Fruit fly (Drosophila melanogaster) whole organism: Measurements from ENCODE around the gene ND-B16.6.
A peak's percentile ranks its signal among the peaks of the same experiment; 100 is the strongest.

Source experiments
- CG8478 ChIP-seq: fragments of >200 bp; optimal IDR thresholded peaks from 2 replicates; lab custom pipeline; 2018; ENCODE audit warnings: inconsistent platforms
- Dll ChIP-seq: fragments of >200 bp; optimal IDR thresholded peaks from 2 replicates; lab custom pipeline; 2017
- EcR ChIP-seq, 2 experiments: fragments of >200 bp; optimal IDR thresholded peaks; 2 replicates each; lab custom pipeline; 2017; ENCODE audit warnings: missing biosample characterization in 2 of 2, missing genetic modification characterization in 2 of 2, missing genetic modification reagents in 2 of 2
- pan ChIP-seq: fragments of >200 bp; optimal IDR thresholded peaks from 2 replicates; lab custom pipeline; 2017
- psq ChIP-seq: fragments of >200 bp; optimal IDR thresholded peaks from 2 replicates; lab custom pipeline; 2017
- usp ChIP-seq: fragments of >200 bp; optimal IDR thresholded peaks from 2 replicates; lab custom pipeline; 2017; ENCODE audit warnings: missing biosample characterization, missing genetic modification characterization, mixed read lengths

The ND-B16.6 gene

DNA sequence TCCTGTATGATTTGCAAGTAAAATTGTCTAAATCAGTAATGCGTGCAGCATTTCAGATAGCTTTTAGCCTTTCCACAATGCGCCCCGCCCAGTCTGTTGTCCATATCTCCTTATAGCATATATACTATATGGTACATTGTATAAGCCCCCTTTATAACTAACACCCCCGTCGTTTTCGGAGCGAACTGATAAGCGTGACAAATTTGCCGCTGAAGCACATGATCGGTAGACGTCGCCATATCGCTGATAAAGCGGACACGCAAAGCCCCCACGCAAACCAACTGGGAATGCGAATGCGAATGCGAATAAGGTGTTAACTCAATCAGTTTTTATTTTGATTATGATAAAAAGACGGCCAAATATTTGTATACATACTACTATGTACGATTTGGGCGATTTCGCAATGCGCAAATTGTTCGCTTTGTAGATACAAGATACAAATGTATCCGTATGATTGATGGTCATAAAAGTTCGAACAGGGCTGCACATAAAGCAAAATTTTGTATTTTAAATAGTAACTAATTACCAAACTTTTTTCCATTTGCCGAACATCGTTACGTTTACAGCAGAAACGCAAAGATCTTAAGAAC is 5.0 kb upstream of the ND-B16.6 start:
- TF ChIP-seq pan (lab: Kevin White, UChicago) (no peak), CG8478 (lab: Kevin White, UChicago) (no peak), Dll (no peak), usp (GFP tag; lab: Kevin White, UChicago) (no peak), EcR (GFP tag; optimal IDR thresholded peaks at IDR 0.05; lab: Kevin White, UChicago) (no peak), psq (lab: Kevin White, UChicago) (no peak)

- TF ChIP-seq EcR (GFP tag; optimal IDR thresholded peaks at IDR 0.05; lab: Kevin White, UChicago) (no peak), pan (lab: Kevin White, UChicago) (no peak), usp (GFP tag; lab: Kevin White, UChicago) (no peak), Dll (no peak), psq (lab: Kevin White, UChicago) (no peak), CG8478 (lab: Kevin White, UChicago) (no peak)
These were observed 4.0 kb upstream of the ND-B16.6 start for dm6 chrX:6354163-6354562.

- TF ChIP-seq CG8478 (lab: Kevin White, UChicago) = no peak
- no peak for TF ChIP-seq usp (GFP tag; lab: Kevin White, UChicago)
- no peak for TF ChIP-seq Dll
- no peak for TF ChIP-seq pan (lab: Kevin White, UChicago)
- no peak for TF ChIP-seq EcR (GFP tag; optimal IDR thresholded peaks at IDR 0.05; lab: Kevin White, UChicago)
- TF ChIP-seq psq (lab: Kevin White, UChicago) = no peak
These were observed 3.4 kb upstream of the ND-B16.6 start for dm6 chrX:6353613-6353986.

DNA sequence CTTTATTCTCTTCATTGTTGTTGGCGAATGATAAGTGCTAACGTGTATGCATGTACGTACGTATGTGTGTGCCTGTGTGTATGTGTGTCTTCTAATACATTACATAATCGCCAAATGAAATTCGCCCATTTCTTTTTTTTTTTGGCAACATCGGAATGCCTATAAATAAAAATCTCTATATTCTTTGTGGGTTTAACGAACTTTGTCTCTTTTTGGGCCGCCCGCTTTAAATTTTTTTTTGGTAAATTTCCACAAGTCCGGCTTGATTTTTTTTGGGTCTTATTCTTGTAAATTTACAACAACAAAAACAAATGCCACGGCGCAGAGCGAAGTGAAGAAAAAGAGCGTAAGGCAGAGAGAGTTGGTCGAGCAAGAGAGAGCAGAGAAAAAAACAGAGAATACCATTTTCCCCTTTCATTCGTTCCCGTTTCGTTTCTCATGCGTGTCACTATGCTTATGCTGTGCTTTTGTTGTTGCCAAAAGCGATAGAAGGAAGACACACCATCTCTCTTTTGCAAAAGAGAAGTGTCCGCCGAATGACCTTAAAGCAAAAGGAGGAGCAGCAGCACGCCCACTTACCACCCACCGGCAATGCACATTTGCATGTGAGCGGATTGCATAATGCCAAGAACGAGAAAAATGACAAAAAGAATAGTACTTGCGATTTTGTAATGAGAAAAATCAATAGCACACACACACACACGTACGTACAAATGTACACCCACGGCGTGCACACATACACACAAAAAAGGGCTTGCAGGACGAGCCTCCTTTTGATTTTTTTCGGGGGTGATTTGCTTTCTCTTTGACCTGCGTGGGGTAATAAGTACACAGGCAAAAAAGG is 2.8 kb upstream of the ND-B16.6 start:
- TF ChIP-seq usp (GFP tag; lab: Kevin White, UChicago) (no peak), CG8478 (lab: Kevin White, UChicago) (no peak), Dll (no peak), pan (lab: Kevin White, UChicago) (no peak), psq (lab: Kevin White, UChicago) (no peak), EcR (GFP tag; optimal IDR thresholded peaks at IDR 0.05; lab: Kevin White, UChicago) (no peak)

DNA sequence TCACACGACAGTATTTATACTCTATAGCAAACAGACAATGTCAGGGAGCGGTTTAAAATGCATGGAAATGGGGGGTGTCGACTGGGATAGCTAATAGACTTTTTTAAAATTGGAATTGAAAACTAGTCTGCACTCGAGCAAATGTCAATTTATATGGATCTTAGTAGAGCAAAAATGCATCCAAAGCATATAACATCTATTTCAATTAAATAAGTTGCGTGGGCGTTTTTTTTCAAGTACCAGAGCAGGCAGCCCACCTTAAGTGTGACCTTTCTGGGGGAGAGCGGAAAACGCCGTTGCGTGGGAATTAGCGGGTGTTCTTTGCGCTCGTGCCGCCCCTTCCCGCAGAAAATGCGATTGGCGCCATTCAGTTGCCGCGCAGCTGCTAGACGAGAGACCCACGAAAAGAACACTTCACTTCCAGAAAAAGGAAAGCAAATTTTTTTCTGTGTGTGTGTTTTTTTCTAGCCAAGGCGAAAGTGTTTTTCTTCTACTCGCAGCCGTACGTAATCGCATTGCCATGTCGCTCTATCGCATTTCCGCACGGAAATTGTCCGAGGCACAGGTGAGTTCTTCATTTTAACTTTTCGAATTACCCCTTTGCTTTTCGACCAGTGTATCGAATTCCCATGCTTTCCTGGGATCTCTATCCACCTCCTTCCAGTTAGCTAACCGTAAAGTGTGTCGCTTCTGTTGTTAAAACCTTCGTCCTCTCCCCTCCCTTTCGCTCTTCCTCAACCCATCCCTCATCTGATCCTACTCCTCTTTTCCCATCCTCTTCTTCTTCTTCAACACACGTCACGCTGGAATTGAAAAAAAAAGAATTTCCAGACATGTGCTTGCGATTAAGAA is 1.9 kb upstream of the ND-B16.6 start:
- no peak for TF ChIP-seq usp (GFP tag; lab: Kevin White, UChicago)
- no peak for TF ChIP-seq pan (lab: Kevin White, UChicago)
- TF ChIP-seq psq (lab: Kevin White, UChicago) = no peak
- no peak for TF ChIP-seq EcR (GFP tag; optimal IDR thresholded peaks at IDR 0.05; lab: Kevin White, UChicago)
- no peak for TF ChIP-seq Dll
- TF ChIP-seq CG8478 (lab: Kevin White, UChicago) = no peak

dm6 chrX:6349231-6349630 is 970 bp downstream of the ND-B16.6 start:
- no peak for TF ChIP-seq pan (lab: Kevin White, UChicago)

DNA sequence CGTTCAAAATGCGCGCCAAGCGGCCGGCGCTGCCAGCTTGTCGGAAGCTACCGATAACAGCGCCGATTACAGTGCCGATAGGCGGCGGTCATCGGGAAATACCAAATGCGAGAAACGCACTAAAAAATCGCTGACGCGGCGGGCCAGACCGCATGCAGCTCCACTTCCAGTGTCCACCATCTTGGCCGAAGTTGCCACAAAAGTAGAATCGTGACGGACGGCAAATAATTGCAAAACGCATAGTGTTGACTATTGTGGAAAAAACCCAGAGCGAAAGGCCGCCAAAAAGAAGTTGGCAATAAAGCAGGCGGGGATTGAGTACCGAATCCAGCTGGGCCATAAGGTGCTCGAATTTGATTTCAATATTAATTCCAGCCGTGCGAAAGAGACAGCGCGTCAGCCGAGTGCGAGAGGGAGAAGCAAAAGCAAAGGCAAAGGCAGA is 3.3 kb downstream of the ND-B16.6 start, which contains the start of gene CG3847:
TSS of gene CG3847 (plus strand) at position 178 of the 442 bp plus-strand sequence.
- no peak for TF ChIP-seq pan (lab: Kevin White, UChicago)
- no peak for TF ChIP-seq psq (lab: Kevin White, UChicago)
- TF ChIP-seq Dll = no peak
- no peak for TF ChIP-seq usp (GFP tag; lab: Kevin White, UChicago)
- no peak for TF ChIP-seq EcR (GFP tag; optimal IDR thresholded peaks at IDR 0.05; lab: Kevin White, UChicago)
- TF ChIP-seq CG8478 (lab: Kevin White, UChicago) = no peak

dm6 chrX:6346153-6346552 is 4.0 kb downstream of the ND-B16.6 start:
- TF ChIP-seq Dll (no peak), psq (lab: Kevin White, UChicago) (no peak), usp (GFP tag; lab: Kevin White, UChicago) (no peak), CG8478 (lab: Kevin White, UChicago) (no peak), pan (lab: Kevin White, UChicago) (no peak), EcR (GFP tag; optimal IDR thresholded peaks at IDR 0.05; lab: Kevin White, UChicago) (no peak)

DNA sequence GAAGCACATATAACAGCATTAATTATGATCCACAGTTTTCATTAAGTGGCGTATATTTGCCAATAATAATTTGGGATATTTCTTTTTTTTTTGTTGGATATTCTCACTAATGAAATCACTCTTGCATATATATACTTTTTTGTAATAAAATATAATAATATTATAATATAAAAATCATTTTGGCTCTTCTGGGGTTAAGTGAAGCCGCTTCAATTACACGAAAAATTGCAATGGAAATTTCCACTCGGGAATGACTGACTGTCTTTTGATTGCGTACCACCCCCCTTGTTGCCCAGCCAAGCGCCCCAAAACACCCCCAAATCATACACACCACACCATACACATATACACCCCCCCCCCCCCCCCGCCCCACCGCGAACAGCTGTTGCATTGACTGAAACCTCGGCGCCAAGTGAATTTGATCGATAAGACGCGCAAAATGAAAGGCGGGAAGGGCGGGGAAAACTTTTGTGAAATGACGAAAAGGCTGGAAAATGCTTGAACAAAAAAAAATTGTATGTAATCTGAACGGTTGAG is 5.6 kb downstream of the ND-B16.6 start:
- no peak for TF ChIP-seq Dll
- TF ChIP-seq psq (lab: Kevin White, UChicago) = no peak
- no peak for TF ChIP-seq EcR (GFP tag; optimal IDR thresholded peaks at IDR 0.05; lab: Kevin White, UChicago)
- no peak for TF ChIP-seq usp (GFP tag; lab: Kevin White, UChicago)
- no peak for TF ChIP-seq CG8478 (lab: Kevin White, UChicago)

- TF ChIP-seq Dll = peak; percentile 62
- TF ChIP-seq CG8478 (lab: Kevin White, UChicago) = no peak
These were observed 6.2 kb downstream of the ND-B16.6 start for dm6 chrX:6343786-6344537.

DNA sequence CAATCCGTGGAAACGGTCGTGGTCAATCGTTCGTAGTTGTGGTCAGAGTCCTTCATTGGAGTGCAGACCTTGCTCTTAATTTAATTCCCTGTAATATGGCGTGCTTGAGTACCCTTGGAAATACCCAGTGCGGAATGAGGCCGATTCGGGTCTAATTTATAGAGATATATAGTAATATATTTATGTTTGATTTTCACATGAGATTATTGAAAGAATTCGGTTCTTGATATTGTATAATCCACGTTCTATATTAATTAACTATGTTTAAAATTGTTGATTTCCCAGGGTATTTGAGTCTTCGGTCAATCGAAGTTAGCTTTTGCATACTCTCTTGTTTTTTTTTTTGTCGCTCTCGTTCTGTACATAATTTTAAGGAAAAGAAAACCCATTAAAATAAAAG is 6.9 kb downstream of the ND-B16.6 start:
- no peak for TF ChIP-seq CG8478 (lab: Kevin White, UChicago)
- peak; percentile 76 for TF ChIP-seq pan (lab: Kevin White, UChicago)
- no peak for TF ChIP-seq EcR (GFP tag; optimal IDR thresholded peaks at IDR 0.05; lab: Kevin White, UChicago)
- no peak for TF ChIP-seq psq (lab: Kevin White, UChicago)
